Fruit fly (Drosophila melanogaster) ovary, adult (tissue): ENCODE measurements around the gene Osi16.

Source experiments
- CG17801 ChIP-seq: fragments of 200-800 bp; optimal IDR thresholded peaks from 2 replicates; lab custom pipeline; 2019; ENCODE audit warnings: missing biosample characterization, mild to moderate bottlenecking, missing genetic modification characterization, moderate library complexity; ENCODE audit not compliant: partially characterized antibody

The Osi16 gene

dm6 chr3R:6304947-6305346 lies at the start of gene Osi16:
TSS of gene Osi16 (plus strand) at chr3R:6305247.
- TF ChIP-seq CG17801 (GFP tag; lab: Kevin White, UChicago), result no peak

- no peak for TF ChIP-seq CG17801 (GFP tag; lab: Kevin White, UChicago)
Observed at dm6 chr3R:6259837-6260236, 45.2 kb upstream of the Osi16 start, which contains the start of gene Osi9. TSS of gene Osi9 (plus strand) at chr3R:6260211.

- TF ChIP-seq CG17801 (GFP tag; lab: Kevin White, UChicago), result no peak
Observed at dm6 chr3R:6263658-6264057, 41.4 kb upstream of the Osi16 start, which contains the start of gene Osi10a. TSS of gene Osi10a (plus strand) at chr3R:6263958.

- TF ChIP-seq CG17801 (GFP tag; lab: Kevin White, UChicago), result no peak
Observed at dm6 chr3R:6265890-6266289, 39.2 kb upstream of the Osi16 start, which contains the start of gene Osi10b. TSS of gene Osi10b (plus strand) at chr3R:6266190.

dm6 chr3R:6268657-6269056 lies 36.4 kb upstream of the Osi16 start, which contains the start of gene Osi11:
TSS of gene Osi11 (minus strand) at chr3R:6268757.
- no peak for TF ChIP-seq CG17801 (GFP tag; lab: Kevin White, UChicago)

DNA sequence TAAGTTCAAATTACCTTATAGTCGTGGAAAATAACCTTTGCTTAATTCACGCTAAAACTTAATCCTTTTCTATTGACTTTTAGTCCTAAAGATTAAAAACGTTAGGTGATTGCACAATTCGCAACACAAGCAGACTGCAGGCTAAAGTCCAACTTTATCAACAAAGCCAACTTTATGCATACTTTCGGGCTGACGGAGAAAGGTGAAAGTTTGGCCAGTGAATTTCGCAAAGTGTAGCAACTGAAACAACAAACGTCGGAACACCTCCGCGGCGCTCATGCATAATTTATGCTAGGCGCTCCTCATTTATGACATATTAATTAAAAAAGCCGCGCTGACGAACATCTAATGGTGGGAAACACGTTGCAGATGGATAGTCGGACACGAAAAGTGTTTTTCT lies 35.1 kb upstream of the Osi16 start:
- TF ChIP-seq CG17801 (GFP tag; lab: Kevin White, UChicago), result no peak

DNA sequence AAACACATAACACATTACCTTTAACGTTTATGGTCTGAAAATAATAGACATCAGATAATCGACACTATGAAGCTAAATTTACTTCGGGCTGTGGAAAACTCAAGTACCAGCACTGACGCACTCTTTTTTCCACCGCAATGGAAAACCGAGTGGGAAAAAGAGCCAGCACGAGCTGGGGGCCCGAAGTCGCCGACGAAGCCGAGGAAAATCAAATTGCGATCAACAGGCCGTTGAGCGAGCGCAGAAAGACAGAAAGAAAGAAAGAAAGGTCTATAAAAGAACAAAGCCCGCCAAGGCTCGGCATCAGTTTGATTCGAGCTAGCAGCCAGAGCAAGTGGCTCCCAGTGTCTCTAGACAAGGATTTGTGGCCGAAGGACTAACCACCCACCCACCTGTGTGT lies 26.8 kb upstream of the Osi16 start, which contains the start of gene Osi12:
Gene Osi12 (plus strand): TSS at position 301 of the 400 bp plus-strand sequence.
- TF ChIP-seq CG17801 (GFP tag; lab: Kevin White, UChicago), result no peak

DNA sequence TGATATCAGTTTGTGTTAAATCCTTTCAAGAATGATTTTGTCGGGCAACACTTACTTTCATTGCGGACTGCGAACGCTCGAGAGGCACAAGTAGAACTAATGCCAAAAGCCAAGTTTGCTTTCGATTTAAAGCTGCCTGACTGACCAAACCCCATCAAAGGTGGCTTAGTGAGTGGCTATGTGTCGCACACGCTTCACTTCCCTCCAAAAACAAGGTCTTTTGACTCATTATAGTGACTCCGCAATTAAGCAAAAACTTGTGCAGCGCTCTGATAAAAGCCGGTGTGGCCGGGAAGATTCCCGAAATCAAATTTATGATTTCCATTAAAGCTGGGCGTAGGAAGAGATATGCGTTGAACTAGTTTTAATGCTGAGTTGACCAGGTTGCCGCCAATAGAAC lies 19.9 kb upstream of the Osi16 start, which contains the start of gene CG15597:
Gene CG15597 (minus strand): TSS at position 101 of the 400 bp plus-strand sequence.
- no peak for TF ChIP-seq CG17801 (GFP tag; lab: Kevin White, UChicago)

DNA sequence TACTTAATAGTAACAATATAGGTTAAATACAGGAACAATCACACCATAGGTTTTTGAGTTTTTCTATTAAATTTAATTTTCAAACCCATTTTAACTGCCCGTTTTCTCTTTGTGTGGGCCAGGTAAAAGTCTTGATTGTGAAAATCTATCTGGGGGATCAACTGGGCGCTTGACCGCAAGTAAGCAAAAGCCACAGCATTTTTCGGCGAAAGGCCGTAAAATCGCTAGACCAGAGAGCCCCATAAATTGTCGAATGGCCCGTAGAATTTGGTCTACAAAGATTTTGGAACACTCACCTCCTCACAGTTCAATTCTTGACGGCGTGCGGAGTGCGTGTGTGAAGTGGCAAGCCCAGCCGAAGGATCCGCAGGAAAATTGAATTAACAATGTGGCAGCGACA lies 17.6 kb upstream of the Osi16 start, which contains the start of gene CG15594:
Gene CG15594 (plus strand): TSS at position 301 of the 400 bp plus-strand sequence.
- TF ChIP-seq CG17801 (GFP tag; lab: Kevin White, UChicago), result no peak

dm6 chr3R:6290289-6290688 lies 14.8 kb upstream of the Osi16 start:
- TF ChIP-seq CG17801 (GFP tag; lab: Kevin White, UChicago), result no peak

- no peak for TF ChIP-seq CG17801 (GFP tag; lab: Kevin White, UChicago)
Observed at dm6 chr3R:6291437-6291836, 13.6 kb upstream of the Osi16 start, which contains the start of gene Osi13. TSS of gene Osi13 (plus strand) at chr3R:6291737.

- no peak for TF ChIP-seq CG17801 (GFP tag; lab: Kevin White, UChicago)
Observed at dm6 chr3R:6294046-6294445, 11.0 kb upstream of the Osi16 start.

DNA sequence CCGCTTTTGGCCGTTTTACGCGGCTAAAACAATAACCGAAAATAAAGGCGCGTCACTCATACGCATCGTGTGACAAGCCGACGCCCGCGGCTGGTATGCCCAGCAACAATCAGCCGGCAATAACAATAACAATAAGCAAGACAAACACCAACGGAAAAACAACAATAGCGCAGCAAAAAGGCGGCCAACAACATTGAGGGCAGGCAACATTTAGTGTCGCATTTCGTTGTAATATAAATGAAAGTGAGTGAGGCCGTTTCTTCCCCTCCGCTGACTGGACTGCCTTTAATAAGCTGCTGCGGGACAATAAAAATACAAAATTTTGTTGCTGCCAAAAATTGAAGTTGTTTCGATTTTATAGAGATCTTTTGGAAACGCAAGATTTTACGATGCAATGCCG lies 7.9 kb upstream of the Osi16 start:
- TF ChIP-seq CG17801 (GFP tag; lab: Kevin White, UChicago), result no peak

DNA sequence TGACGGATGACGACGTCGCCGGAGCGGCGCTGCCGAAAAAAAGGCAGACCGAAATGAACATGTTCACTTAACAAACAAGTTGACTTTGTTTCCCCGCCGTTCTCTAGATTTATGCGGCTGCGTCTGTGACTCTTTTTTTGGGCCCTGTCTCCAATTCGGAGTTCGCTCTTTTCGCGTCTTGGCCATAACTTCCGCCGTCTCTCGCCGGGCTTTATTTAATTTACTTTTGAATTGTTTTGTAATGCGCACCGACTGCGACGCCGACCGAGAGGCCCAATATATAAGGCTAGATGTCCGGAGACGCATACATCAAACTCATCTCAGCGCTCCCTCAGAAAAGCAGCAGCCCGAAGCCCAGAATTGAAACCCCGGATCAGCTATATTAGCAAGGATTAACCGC lies 6.2 kb upstream of the Osi16 start, which contains the start of gene Osi14:
Gene Osi14 (plus strand): TSS at position 301 of the 400 bp plus-strand sequence.
- no peak for TF ChIP-seq CG17801 (GFP tag; lab: Kevin White, UChicago)

- TF ChIP-seq CG17801 (GFP tag; lab: Kevin White, UChicago), result no peak
Observed at dm6 chr3R:6301257-6301839, 3.7 kb upstream of the Osi16 start, which contains the start of gene Osi15. TSS of gene Osi15 (plus strand) at chr3R:6301804.

DNA sequence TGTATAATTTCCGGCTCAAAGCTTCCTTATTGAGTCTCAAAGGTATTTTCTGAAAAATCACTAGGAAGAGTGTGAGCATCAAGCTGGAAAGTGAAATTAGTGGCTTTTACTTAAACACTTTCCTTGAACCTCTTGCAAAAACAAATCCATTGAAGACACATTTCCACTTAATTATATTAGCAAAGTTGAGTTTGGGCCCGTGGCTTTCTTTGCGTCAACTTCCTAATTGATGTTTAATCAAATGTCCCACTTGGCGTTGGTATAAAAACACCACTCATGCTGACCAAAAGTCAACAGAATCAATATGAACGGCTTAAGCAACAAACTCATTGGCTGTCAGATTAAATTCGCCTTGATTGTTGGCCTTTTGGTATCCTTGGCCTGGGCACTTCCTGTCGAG lies 1.3 kb upstream of the Osi16 start, which contains the start of gene CG46396:
Gene CG46396 (plus strand): TSS at position 301 of the 400 bp plus-strand sequence.
- TF ChIP-seq CG17801 (GFP tag; lab: Kevin White, UChicago), result no peak
